Fruit fly (Drosophila melanogaster) whole organism, embryonic: Measurements from ENCODE around the gene EMC5.

ENCODE experiments used
- Aef1 ChIP-seq: fragments of 200-800 bp; sonication (Bioruptor generic); IDR thresholded peaks from 3 replicates; pipeline ENCODE4 v1.3.6; 2022; ENCODE audit warnings: missing biosample characterization, missing genetic modification characterization
- Atf6 ChIP-seq: fragments of 200-800 bp; sonication (Bioruptor generic); IDR thresholded peaks from 2 replicates; pipeline ENCODE4 v1.3.6; 2022; ENCODE audit warnings: missing biosample characterization, missing genetic modification characterization
- B-H2 ChIP-seq: fragments of 200-800 bp; sonication (Bioruptor generic); optimal IDR thresholded peaks from 2 replicates; lab custom pipeline; 2018; ENCODE audit warnings: missing biosample characterization, mild to moderate bottlenecking, missing genetic modification characterization
- BtbVII ChIP-seq: fragments of 200-800 bp; sonication (Bioruptor generic); optimal IDR thresholded peaks from 3 replicates; lab custom pipeline; 2017; ENCODE audit warnings: missing biosample characterization, mild to moderate bottlenecking, missing genetic modification characterization
- CG11456 ChIP-seq: fragments of 200-800 bp; sonication (Bioruptor generic); IDR thresholded peaks from 3 replicates; pipeline ENCODE4 v1.3.6; 2022; ENCODE audit warnings: missing biosample characterization, missing genetic modification characterization
- CG13424 ChIP-seq: fragments of 200-800 bp; sonication (Bioruptor generic); optimal IDR thresholded peaks from 2 replicates; lab custom pipeline; 2019; ENCODE audit warnings: missing biosample characterization, mild to moderate bottlenecking, missing genetic modification characterization, moderate library complexity
- CG31388 ChIP-seq: fragments of 200-800 bp; sonication (Bioruptor generic); optimal IDR thresholded peaks from 2 replicates; lab custom pipeline; 2016; ENCODE audit warnings: missing biosample characterization, missing genetic modification characterization
- CG34376 ChIP-seq: fragments of 200-800 bp; sonication (Bioruptor generic); optimal IDR thresholded peaks from 2 replicates; lab custom pipeline; 2018; ENCODE audit warnings: missing biosample characterization, mild to moderate bottlenecking, missing genetic modification characterization
- CG4404 ChIP-seq: fragments of 200-800 bp; sonication (Bioruptor generic); IDR thresholded peaks from 2 replicates; pipeline ENCODE4 v1.3.6; 2022; ENCODE audit warnings: missing biosample characterization, missing genetic modification characterization
- CG6683 ChIP-seq: fragments of 200-800 bp; sonication (Bioruptor generic); optimal IDR thresholded peaks from 2 replicates; lab custom pipeline; 2017; ENCODE audit warnings: missing biosample characterization, mild to moderate bottlenecking, missing genetic modification characterization, missing genetic modification reagents
- CG7839 ChIP-seq: fragments of 200-800 bp; sonication (Bioruptor generic); optimal IDR thresholded peaks from 3 replicates; lab custom pipeline; 2018; ENCODE audit warnings: missing biosample characterization, mild to moderate bottlenecking, missing genetic modification characterization, moderate library complexity
- CG7987 ChIP-seq: fragments of 200-800 bp; sonication (Bioruptor generic); optimal IDR thresholded peaks from 2 replicates; lab custom pipeline; 2018; ENCODE audit warnings: missing biosample characterization, mild to moderate bottlenecking, missing genetic modification characterization, moderate library complexity
- CrebB ChIP-seq: fragments of 200-800 bp; sonication (Bioruptor generic); optimal IDR thresholded peaks from 3 replicates; lab custom pipeline; 2018; ENCODE audit warnings: missing biosample characterization, mild to moderate bottlenecking, missing genetic modification characterization
- Dbx ChIP-seq: fragments of 200-800 bp; sonication (Bioruptor generic); IDR thresholded peaks from 3 replicates; pipeline ENCODE4 v1.3.6; 2022; ENCODE audit warnings: missing biosample characterization, missing genetic modification characterization
- Deaf1 ChIP-seq: fragments of 200-800 bp; optimal IDR thresholded peaks from 3 replicates; lab custom pipeline; 2019; ENCODE audit warnings: missing biosample characterization, mild to moderate bottlenecking, missing genetic modification characterization, moderate library complexity
- Drgx ChIP-seq: fragments of 200-800 bp; sonication (Bioruptor generic); IDR thresholded peaks from 2 replicates; pipeline ENCODE4 v1.3.6; 2022; ENCODE audit warnings: missing biosample characterization, missing genetic modification characterization
- Fer3 ChIP-seq: fragments of 200-800 bp; sonication (Bioruptor generic); optimal IDR thresholded peaks from 2 replicates; lab custom pipeline; 2018; ENCODE audit warnings: missing biosample characterization, mild to moderate bottlenecking, missing genetic modification characterization, moderate library complexity
- Med ChIP-seq: fragments of 200-800 bp; sonication (Bioruptor generic); peaks from one replicate; lab custom pipeline; 2016; ENCODE audit warnings: missing biosample characterization, missing genetic modification characterization, mild to moderate bottlenecking, inconsistent platforms, moderate library complexity
- Optix ChIP-seq: fragments of 200-800 bp; sonication (Bioruptor generic); IDR thresholded peaks from 3 replicates; pipeline ENCODE4 v1.3.6; 2022; ENCODE audit warnings: missing biosample characterization, missing genetic modification characterization
- Tbp ChIP-seq: fragments of >200 bp; optimal IDR thresholded peaks from 2 replicates; lab custom pipeline; 2018; ENCODE audit warnings: missing biosample characterization, missing genetic modification characterization
- YL-1 ChIP-seq: fragments of 200-800 bp; sonication (Bioruptor generic); optimal IDR thresholded peaks from 3 replicates; lab custom pipeline; 2017; ENCODE audit warnings: missing biosample characterization, mild to moderate bottlenecking, missing genetic modification characterization
- amos ChIP-seq: fragments of 200-800 bp; sonication (Bioruptor generic); IDR thresholded peaks from 2 replicates; pipeline ENCODE4 v1.3.6; 2022; ENCODE audit warnings: missing biosample characterization, missing genetic modification characterization; ENCODE audit not compliant: partially characterized antibody
- chinmo ChIP-seq: fragments of 200-800 bp; sonication (Bioruptor generic); IDR thresholded peaks from 4 replicates; pipeline ENCODE4 v1.3.6; 2022; ENCODE audit warnings: missing biosample characterization, missing genetic modification characterization; ENCODE audit not compliant: partially characterized antibody
- ci ChIP-seq: fragments of 200-800 bp; sonication (Bioruptor generic); IDR thresholded peaks from 3 replicates; pipeline ENCODE4 v1.3.6; 2022; ENCODE audit warnings: missing biosample characterization, missing genetic modification characterization
- crp ChIP-seq, 2 experiments: fragments of 200-800 bp; sonication (Bioruptor generic); optimal IDR thresholded peaks; 2 replicates in 1 of 2; 3 replicates in 1 of 2; lab custom pipeline; 2017; ENCODE audit warnings: missing biosample characterization in 2 of 2, missing genetic modification characterization in 2 of 2, mild to moderate bottlenecking in 1 of 2, moderate library complexity in 1 of 2
- cwo ChIP-seq: fragments of 200-800 bp; sonication (Bioruptor generic); optimal IDR thresholded peaks from 3 replicates; lab custom pipeline; 2017; ENCODE audit warnings: missing biosample characterization, missing genetic modification characterization, mild to moderate bottlenecking, moderate library complexity, missing genetic modification reagents
- exex ChIP-seq: fragments of 200-800 bp; sonication (Bioruptor generic); optimal IDR thresholded peaks from 4 replicates; lab custom pipeline; 2018; ENCODE audit warnings: missing biosample characterization, mild to moderate bottlenecking, missing genetic modification characterization, moderate library complexity
- fru ChIP-seq: fragments of >200 bp; optimal IDR thresholded peaks from 2 replicates; lab custom pipeline; 2017
- ftz-f1 ChIP-seq: fragments of 200-800 bp; sonication (Bioruptor generic); optimal IDR thresholded peaks from 2 replicates; lab custom pipeline; 2016; ENCODE audit warnings: missing biosample characterization, missing genetic modification characterization
- gcm ChIP-seq: fragments of 200-800 bp; sonication (Bioruptor generic); optimal IDR thresholded peaks from 2 replicates; lab custom pipeline; 2019; ENCODE audit warnings: missing biosample characterization, mild to moderate bottlenecking, missing genetic modification characterization, moderate library complexity
- grn ChIP-seq: fragments of 200-800 bp; sonication (Bioruptor generic); optimal IDR thresholded peaks from 3 replicates; lab custom pipeline; 2017; ENCODE audit warnings: missing biosample characterization, missing genetic modification characterization
- gro ChIP-seq: fragments of 200-800 bp; sonication (Bioruptor generic); optimal IDR thresholded peaks from 2 replicates; lab custom pipeline; 2016; ENCODE audit warnings: missing biosample characterization, missing genetic modification characterization
- jing ChIP-seq: fragments of 200-800 bp; sonication (Bioruptor generic); optimal IDR thresholded peaks from 2 replicates; lab custom pipeline; 2018; ENCODE audit warnings: missing biosample characterization, mild to moderate bottlenecking, missing genetic modification characterization
- lbe ChIP-seq: fragments of 200-800 bp; sonication (Bioruptor generic); optimal IDR thresholded peaks from 2 replicates; lab custom pipeline; 2016; ENCODE audit warnings: missing biosample characterization, mild to moderate bottlenecking, missing genetic modification characterization
- lilli ChIP-seq: fragments of 200-800 bp; sonication (Bioruptor generic); optimal IDR thresholded peaks from 3 replicates; lab custom pipeline; 2016; ENCODE audit warnings: missing biosample characterization, missing genetic modification characterization
- rib ChIP-seq: fragments of 200-800 bp; sonication (Bioruptor generic); IDR thresholded peaks from 2 replicates; pipeline ENCODE4 v1.3.6; 2022; ENCODE audit warnings: missing biosample characterization, missing genetic modification characterization
- shn ChIP-seq: fragments of 200-800 bp; sonication (Bioruptor generic); optimal IDR thresholded peaks from 3 replicates; lab custom pipeline; 2016; ENCODE audit warnings: missing biosample characterization, missing genetic modification characterization
- sisA ChIP-seq: fragments of 200-800 bp; sonication (Bioruptor generic); IDR thresholded peaks from 2 replicates; pipeline ENCODE4 v1.3.6; 2022; ENCODE audit warnings: missing biosample characterization, missing genetic modification characterization
- sug ChIP-seq: fragments of 200-800 bp; optimal IDR thresholded peaks from 2 replicates; lab custom pipeline; 2019; ENCODE audit warnings: missing biosample characterization, mild to moderate bottlenecking, missing genetic modification characterization, moderate library complexity

The EMC5 gene

dm6 chr2L:18954255-18954715 lies 33.2 kb upstream of the EMC5 start, which contains the start of gene CG10621 (continued):
- 0 out of 3 replicates have a peak, but pooled peaks have one; percentile 8 for TF ChIP-seq CG11456
- peak; percentile 37 for TF ChIP-seq gro (GFP tag; lab: Kevin White, UChicago)
- TF ChIP-seq CG4404 (GFP tag; lab: Robert Waterston, UW) = no peak
- TF ChIP-seq crp (GFP tag; optimal IDR thresholded peaks at IDR 0.05; lab: Kevin White, UChicago) = peak in 1 of 2 experiments; percentile 50
- TF ChIP-seq Fer3 = no peak
- TF ChIP-seq CG31388 (GFP tag; lab: Kevin White, UChicago) = no peak
- TF ChIP-seq Tbp (GFP tag; lab: Kevin White, UChicago) = no peak
- no peak for TF ChIP-seq BtbVII (GFP tag; lab: Kevin White, UChicago)
- TF ChIP-seq lilli (GFP tag; lab: Kevin White, UChicago) = peak; percentile 54
- TF ChIP-seq Dbx = peak; percentile 34; the same call in 1 of the 3 replicates
- no peak for TF ChIP-seq CG6683 (GFP tag; lab: Kevin White, UChicago)
- no peak for TF ChIP-seq gcm (GFP tag; lab: Kevin White, UChicago)
- TF ChIP-seq lbe (GFP tag; lab: Kevin White, UChicago) = peak; percentile 51
- peak; percentile 9 for TF ChIP-seq B-H2 (GFP tag; lab: Kevin White, UChicago)
- peak; percentile 97 for TF ChIP-seq sug
- no peak for TF ChIP-seq jing
- no peak for TF ChIP-seq sisA
- no peak for TF ChIP-seq shn (GFP tag; lab: Kevin White, UChicago)
- peak; percentile 3 for TF ChIP-seq CrebB (tag; lab: Kevin White, UChicago)
- peak; percentile 44; the same call in 1 of the 2 replicates for TF ChIP-seq Atf6 (GFP tag; lab: Robert Waterston, UW)
- peak; percentile 94; the same call in 3 of the 4 replicates for TF ChIP-seq chinmo (GFP tag; lab: Robert Waterston, UW)
- peak; percentile 92 for TF ChIP-seq grn (GFP tag; lab: Kevin White, UChicago)
- peak; percentile 23 for TF ChIP-seq Deaf1
- TF ChIP-seq CG7839 (tag; lab: Kevin White, UChicago) = no peak
- peak; percentile 74 for TF ChIP-seq ftz-f1 (GFP tag; lab: Kevin White, UChicago)
- TF ChIP-seq Drgx (GFP tag; lab: Robert Waterston, UW) = 0 out of 2 replicates have a peak, but pooled peaks have one; percentile 16
- no peak for TF ChIP-seq YL-1 (GFP tag; lab: Kevin White, UChicago)
- TF ChIP-seq, all 482 proteins: peak for 42

dm6 chr2L:18955666-18956065 lies 31.8 kb upstream of the EMC5 start:
- TF ChIP-seq CG7987 (GFP tag; lab: Kevin White, UChicago) (peak; percentile 24), Med (GFP tag; lab: Kevin White, UChicago) (peak; percentile 63), ci (GFP tag; lab: Robert Waterston, UW) (0 out of 3 replicates have a peak, but pooled peaks have one; percentile 10), amos (GFP tag; lab: Robert Waterston, UW) (0 out of 2 replicates have a peak, but pooled peaks have one; percentile 4), cwo (GFP tag; lab: Kevin White, UChicago) (peak; percentile 19), Optix (0 out of 3 replicates have a peak, but pooled peaks have one; percentile 32), exex (tag; lab: Kevin White, UChicago) (peak; percentile 46), fru (lab: Kevin White, UChicago) (no peak), sug (peak; percentile 82), rib (GFP tag; lab: Robert Waterston, UW) (peak; percentile 68), CG13424 (tag; lab: Kevin White, UChicago) (no peak), CG34376 (GFP tag; lab: Kevin White, UChicago) (peak; percentile 86), Aef1 (GFP tag; lab: Robert Waterston, UW) (no peak)
